Fruit fly (Drosophila melanogaster) whole organism, embryonic: Measurements from ENCODE around the gene CG14270.

Experiments used
- CG10267 ChIP-seq: fragments of 200-800 bp; sonication (Bioruptor generic); optimal IDR thresholded peaks from 2 replicates; lab custom pipeline; 2018; ENCODE audit warnings: missing biosample characterization, mild to moderate bottlenecking, missing genetic modification characterization, moderate library complexity
- CG10321 ChIP-seq: fragments of 200-800 bp; sonication (Bioruptor generic); IDR thresholded peaks from 2 replicates; pipeline ENCODE4 v1.3.6; 2022; ENCODE audit warnings: missing biosample characterization, missing genetic modification characterization
- CG10565 ChIP-seq: fragments of 200-800 bp; sonication (Bioruptor generic); optimal IDR thresholded peaks from 3 replicates; lab custom pipeline; 2016; ENCODE audit warnings: missing biosample characterization, mild to moderate bottlenecking, missing genetic modification characterization
- CG12391 ChIP-seq: fragments of 200-800 bp; sonication (Bioruptor generic); optimal IDR thresholded peaks from 3 replicates; lab custom pipeline; 2018; ENCODE audit warnings: missing biosample characterization, mild to moderate bottlenecking, missing genetic modification characterization, moderate library complexity
- CG14014 ChIP-seq: fragments of 200-800 bp; sonication (Bioruptor generic); IDR thresholded peaks from 2 replicates; pipeline ENCODE4 v1.3.6; 2022; ENCODE audit warnings: missing biosample characterization, missing genetic modification characterization
- CG14710 ChIP-seq: fragments of 200-800 bp; sonication (Bioruptor generic); optimal IDR thresholded peaks from 3 replicates; lab custom pipeline; 2019; ENCODE audit warnings: missing biosample characterization, mild to moderate bottlenecking, missing genetic modification characterization, moderate library complexity
- CG15479 ChIP-seq: fragments of 200-800 bp; sonication (Bioruptor generic); optimal IDR thresholded peaks from 3 replicates; lab custom pipeline; 2019; ENCODE audit warnings: missing biosample characterization, mild to moderate bottlenecking, missing genetic modification characterization, moderate library complexity
- CG16863 ChIP-seq: fragments of 200-800 bp; sonication (Bioruptor generic); optimal IDR thresholded peaks from 3 replicates; lab custom pipeline; 2016; ENCODE audit warnings: missing biosample characterization, missing genetic modification characterization
- CG2129 ChIP-seq: fragments of 200-800 bp; sonication (Bioruptor generic); IDR thresholded peaks from 2 replicates; pipeline ENCODE4 v1.3.6; 2022; ENCODE audit warnings: missing biosample characterization, missing genetic modification characterization; ENCODE audit not compliant: partially characterized antibody
- CG2199 ChIP-seq: fragments of 200-800 bp; sonication (Bioruptor generic); IDR thresholded peaks from 3 replicates; pipeline ENCODE4 v1.3.6; 2022; ENCODE audit warnings: missing biosample characterization, missing genetic modification characterization
- CG30403 ChIP-seq: fragments of 200-800 bp; sonication (Bioruptor generic); optimal IDR thresholded peaks from 3 replicates; lab custom pipeline; 2016; ENCODE audit warnings: missing biosample characterization, missing genetic modification characterization
- CG31388 ChIP-seq: fragments of 200-800 bp; sonication (Bioruptor generic); optimal IDR thresholded peaks from 2 replicates; lab custom pipeline; 2016; ENCODE audit warnings: missing biosample characterization, missing genetic modification characterization
- CG3407 ChIP-seq: fragments of 200-800 bp; sonication (Bioruptor generic); optimal IDR thresholded peaks from 2 replicates; lab custom pipeline; 2018; ENCODE audit warnings: missing biosample characterization, mild to moderate bottlenecking, missing genetic modification characterization
- CG4282 ChIP-seq: fragments of 200-800 bp; sonication (Bioruptor generic); optimal IDR thresholded peaks from 2 replicates; lab custom pipeline; 2016; ENCODE audit warnings: missing biosample characterization, missing genetic modification characterization
- CG43689 ChIP-seq: fragments of 200-800 bp; sonication (Bioruptor generic); IDR thresholded peaks from 2 replicates; pipeline ENCODE4 v1.3.6; 2022; ENCODE audit warnings: missing biosample characterization, missing genetic modification characterization
- CG4424 ChIP-seq: fragments of 200-800 bp; sonication (Bioruptor generic); optimal IDR thresholded peaks from 3 replicates; lab custom pipeline; 2016; ENCODE audit warnings: missing biosample characterization, missing genetic modification characterization
- CG8290 ChIP-seq, 3 experiments: fragments of 200-800 bp; sonication (Bioruptor generic); optimal IDR thresholded peaks; 2 replicates each; lab custom pipeline; 2016 to 2019; ENCODE audit warnings: missing biosample characterization in 3 of 3, missing genetic modification characterization in 3 of 3, mild to moderate bottlenecking in 2 of 3, moderate library complexity in 1 of 3
- CG8924 ChIP-seq: fragments of 200-800 bp; optimal IDR thresholded peaks from 3 replicates; lab custom pipeline; 2019; ENCODE audit warnings: missing biosample characterization, mild to moderate bottlenecking, missing genetic modification characterization, moderate library complexity
- CG9215 ChIP-seq: fragments of 200-800 bp; sonication (Bioruptor generic); IDR thresholded peaks from 2 replicates; pipeline ENCODE4 v1.3.6; 2022; ENCODE audit warnings: missing biosample characterization, missing genetic modification characterization
- CG9876 ChIP-seq: fragments of 200-800 bp; sonication (Bioruptor generic); optimal IDR thresholded peaks from 2 replicates; lab custom pipeline; 2016; ENCODE audit warnings: missing biosample characterization, missing genetic modification characterization
- CHES-1-like ChIP-seq: fragments of 200-800 bp; sonication (Bioruptor generic); optimal IDR thresholded peaks from 2 replicates; lab custom pipeline; 2016; ENCODE audit warnings: missing biosample characterization, missing genetic modification characterization
- Chrac-16 ChIP-seq: fragments of 200-800 bp; sonication (Bioruptor generic); optimal IDR thresholded peaks from 3 replicates; lab custom pipeline; 2016; ENCODE audit warnings: missing biosample characterization, missing genetic modification characterization
- Drgx ChIP-seq: fragments of 200-800 bp; sonication (Bioruptor generic); IDR thresholded peaks from 2 replicates; pipeline ENCODE4 v1.3.6; 2022; ENCODE audit warnings: missing biosample characterization, missing genetic modification characterization
- Ets65A ChIP-seq: fragments of 200-800 bp; sonication (Bioruptor generic); peaks from one replicate; lab custom pipeline; 2016; ENCODE audit warnings: missing biosample characterization, missing genetic modification characterization
- HLH3B ChIP-seq: fragments of 200-800 bp; sonication (Bioruptor generic); IDR thresholded peaks from 2 replicates; pipeline ENCODE4 v1.3.6; 2022; ENCODE audit warnings: missing biosample characterization, missing genetic modification characterization
- Lpt ChIP-seq: fragments of >200 bp; optimal IDR thresholded peaks from 2 replicates; lab custom pipeline; 2018; ENCODE audit warnings: missing biosample characterization, missing genetic modification characterization
- Sin3A ChIP-seq: fragments of >200 bp; optimal IDR thresholded peaks from 2 replicates; lab custom pipeline; 2018
- Sry-δ ChIP-seq: fragments of 200-800 bp; sonication (Bioruptor generic); optimal IDR thresholded peaks from 2 replicates; lab custom pipeline; 2016; ENCODE audit warnings: missing biosample characterization, missing genetic modification characterization
- al ChIP-seq: fragments of 200-800 bp; sonication (Bioruptor generic); IDR thresholded peaks from 2 replicates; pipeline ENCODE4 v1.3.6; 2022; ENCODE audit warnings: missing biosample characterization, missing genetic modification characterization
- amos ChIP-seq: fragments of 200-800 bp; sonication (Bioruptor generic); IDR thresholded peaks from 2 replicates; pipeline ENCODE4 v1.3.6; 2022; ENCODE audit warnings: missing biosample characterization, missing genetic modification characterization; ENCODE audit not compliant: partially characterized antibody
- ato ChIP-seq: fragments of 200-800 bp; sonication (Bioruptor generic); IDR thresholded peaks from 2 replicates; pipeline ENCODE4 v1.3.6; 2022; ENCODE audit warnings: missing biosample characterization, missing genetic modification characterization; ENCODE audit not compliant: partially characterized antibody
- dan ChIP-seq: fragments of 200-800 bp; sonication (Bioruptor generic); IDR thresholded peaks from 2 replicates; pipeline ENCODE4 v1.3.6; 2022; ENCODE audit warnings: missing biosample characterization, missing genetic modification characterization
- dati ChIP-seq: fragments of 200-800 bp; sonication (Bioruptor generic); IDR thresholded peaks from 2 replicates; pipeline ENCODE4 v1.3.6; 2022; ENCODE audit warnings: missing biosample characterization, missing genetic modification characterization
- dm ChIP-seq: fragments of 200-800 bp; sonication (Bioruptor generic); optimal IDR thresholded peaks from 3 replicates; lab custom pipeline; 2016; ENCODE audit warnings: missing biosample characterization, missing genetic modification characterization
- dmrt11E ChIP-seq: fragments of 200-800 bp; sonication (Bioruptor generic); optimal IDR thresholded peaks from 3 replicates; lab custom pipeline; 2018; ENCODE audit warnings: missing biosample characterization, mild to moderate bottlenecking, missing genetic modification characterization, moderate library complexity
- fu2 ChIP-seq: fragments of 200-800 bp; sonication (Bioruptor generic); optimal IDR thresholded peaks from 2 replicates; lab custom pipeline; 2016; ENCODE audit warnings: missing biosample characterization, missing genetic modification characterization
- gce ChIP-seq: fragments of 200-800 bp; sonication (Bioruptor generic); IDR thresholded peaks from 3 replicates; pipeline ENCODE4 v1.3.6; 2022; ENCODE audit warnings: missing biosample characterization, missing genetic modification characterization
- gcm2 ChIP-seq: fragments of 200-800 bp; sonication (Bioruptor generic); optimal IDR thresholded peaks from 2 replicates; lab custom pipeline; 2016; ENCODE audit warnings: missing biosample characterization, missing genetic modification characterization
- gem ChIP-seq: fragments of 200-800 bp; sonication (Bioruptor generic); optimal IDR thresholded peaks from 2 replicates; lab custom pipeline; 2019; ENCODE audit warnings: missing biosample characterization, mild to moderate bottlenecking, missing genetic modification characterization, moderate library complexity
- grau ChIP-seq: fragments of 200-800 bp; optimal IDR thresholded peaks from 3 replicates; lab custom pipeline; 2019; ENCODE audit warnings: missing biosample characterization, mild to moderate bottlenecking, missing genetic modification characterization, moderate library complexity
- grn ChIP-seq: fragments of 200-800 bp; sonication (Bioruptor generic); optimal IDR thresholded peaks from 3 replicates; lab custom pipeline; 2017; ENCODE audit warnings: missing biosample characterization, missing genetic modification characterization
- jigr1 ChIP-seq: fragments of 200-800 bp; sonication (Bioruptor generic); IDR thresholded peaks from 3 replicates; pipeline ENCODE4 v1.3.6; 2022; ENCODE audit warnings: missing biosample characterization, missing genetic modification characterization
- kah ChIP-seq: fragments of 200-800 bp; sonication (Bioruptor generic); optimal IDR thresholded peaks from 2 replicates; lab custom pipeline; 2018; ENCODE audit warnings: missing biosample characterization, mild to moderate bottlenecking, missing genetic modification characterization
- knrl ChIP-seq: fragments of 200-800 bp; sonication (Bioruptor generic); IDR thresholded peaks from 3 replicates; pipeline ENCODE4 v1.3.6; 2022; ENCODE audit warnings: missing biosample characterization, missing genetic modification characterization; ENCODE audit not compliant: partially characterized antibody
- lab ChIP-seq: fragments of 200-800 bp; sonication (Bioruptor generic); optimal IDR thresholded peaks from 3 replicates; lab custom pipeline; 2017; ENCODE audit warnings: missing biosample characterization, missing genetic modification characterization, mild to moderate bottlenecking, moderate library complexity, missing genetic modification reagents
- lilli ChIP-seq: fragments of 200-800 bp; sonication (Bioruptor generic); optimal IDR thresholded peaks from 3 replicates; lab custom pipeline; 2016; ENCODE audit warnings: missing biosample characterization, missing genetic modification characterization
- phol ChIP-seq: fragments of 200-800 bp; sonication (Bioruptor generic); optimal IDR thresholded peaks from 3 replicates; lab custom pipeline; 2018; ENCODE audit warnings: missing biosample characterization, mild to moderate bottlenecking, missing genetic modification characterization, moderate library complexity
- stc ChIP-seq: fragments of 200-800 bp; sonication (Bioruptor generic); IDR thresholded peaks from 2 replicates; pipeline ENCODE4 v1.3.6; 2022; ENCODE audit warnings: missing biosample characterization, missing genetic modification characterization
- ttk ChIP-seq: fragments of 200-800 bp; sonication (Bioruptor generic); IDR thresholded peaks from 2 replicates; pipeline ENCODE4 v2.1.2; 2022; ENCODE audit warnings: missing biosample characterization, missing genetic modification characterization
- unc-4 ChIP-seq: fragments of 200-800 bp; sonication (Bioruptor generic); IDR thresholded peaks from 2 replicates; pipeline ENCODE4 v1.3.6; 2022; ENCODE audit warnings: missing biosample characterization, missing genetic modification characterization; ENCODE audit not compliant: partially characterized antibody
- vnd ChIP-seq: fragments of 200-800 bp; sonication (Bioruptor generic); IDR thresholded peaks from 3 replicates; pipeline ENCODE4 v1.3.6; 2022; ENCODE audit warnings: missing biosample characterization, missing genetic modification characterization; ENCODE audit not compliant: partially characterized antibody

CG14270 gene

dm6 chrX:3485304-3485703 lies at the start of gene CG14270, which contains the start of gene CG10803:
Gene CG14270, minus strand, starts transcription at chrX:3485378.
Gene CG10803, plus strand, starts transcription at chrX:3485650.
- no peak for TF ChIP-seq Chrac-16 (GFP tag; lab: Kevin White, UChicago)
- peak; percentile 52 for TF ChIP-seq CG10267 (tag; lab: Kevin White, UChicago)
- peak; percentile 88 for TF ChIP-seq knrl (GFP tag; lab: Robert Waterston, UW)
- TF ChIP-seq CG2129 (GFP tag; lab: Robert Waterston, UW), result peak; percentile 49
- peak; percentile 13 for TF ChIP-seq dm (GFP tag; lab: Kevin White, UChicago)
- peak; percentile 71 for TF ChIP-seq Sry-δ (GFP tag; lab: Kevin White, UChicago)
- TF ChIP-seq gce (GFP tag; lab: Robert Waterston, UW), result 0 out of 3 replicates have a peak, but pooled peaks have one; percentile 17
- TF ChIP-seq CG43689 (GFP tag; lab: Robert Waterston, UW), result no peak
- TF ChIP-seq gem (tag; lab: Kevin White, UChicago), result no peak
- TF ChIP-seq stc (GFP tag; lab: Robert Waterston, UW), result no peak
- no peak for TF ChIP-seq CG14014 (GFP tag; lab: Robert Waterston, UW)
- no peak for TF ChIP-seq CG2199 (GFP tag; lab: Robert Waterston, UW)
- no peak for TF ChIP-seq CG8924
- no peak for TF ChIP-seq jigr1
- no peak for TF ChIP-seq CG10321
- 0 out of 2 replicates have a peak, but pooled peaks have one; percentile 17 for TF ChIP-seq ato (GFP tag; lab: Robert Waterston, UW)
- no peak for TF ChIP-seq dati (GFP tag; lab: Robert Waterston, UW)
- TF ChIP-seq grau (tag; lab: Kevin White, UChicago), result peak; percentile 23
- TF ChIP-seq dmrt11E (tag; lab: Kevin White, UChicago), result peak; percentile 14
- peak; percentile 82 for TF ChIP-seq Sin3A (lab: Kevin White, UChicago)
- peak; percentile 85 for TF ChIP-seq unc-4 (GFP tag; lab: Robert Waterston, UW)
- no peak for TF ChIP-seq Lpt (GFP tag; lab: Kevin White, UChicago)
- peak; percentile 71; the same call in 1 of the 2 replicates for TF ChIP-seq amos (GFP tag; lab: Robert Waterston, UW)
- peak; percentile 38 for TF ChIP-seq CG8290 (GFP tag; optimal IDR thresholded peaks at IDR 0.05; lab: Kevin White, UChicago)
- no peak for TF ChIP-seq CG8290 (tag; optimal IDR thresholded peaks at IDR 0.05; lab: Kevin White, UChicago)
- no peak for TF ChIP-seq dan (GFP tag; lab: Robert Waterston, UW)
- TF ChIP-seq lilli (GFP tag; lab: Kevin White, UChicago), result peak; percentile 44
- TF ChIP-seq phol (tag; lab: Kevin White, UChicago), result peak; percentile 22
- TF ChIP-seq CHES-1-like (GFP tag; lab: Kevin White, UChicago), result no peak
- TF ChIP-seq CG14710 (tag; lab: Kevin White, UChicago), result peak; percentile 67
- TF ChIP-seq vnd (GFP tag; lab: Robert Waterston, UW), result peak; percentile 85
- TF ChIP-seq Drgx (GFP tag; lab: Robert Waterston, UW), result no peak
- TF ChIP-seq gcm2 (GFP tag; lab: Kevin White, UChicago), result no peak
- TF ChIP-seq CG30403 (GFP tag; lab: Kevin White, UChicago), result peak; percentile 17
- TF ChIP-seq CG3407 (GFP tag; lab: Kevin White, UChicago), result no peak
- TF ChIP-seq CG10565, result no peak
- TF ChIP-seq CG9876 (GFP tag; lab: Kevin White, UChicago), result no peak
- no peak for TF ChIP-seq kah (GFP tag; lab: Kevin White, UChicago)
- TF ChIP-seq CG31388, result no peak
- TF ChIP-seq HLH3B (GFP tag; lab: Robert Waterston, UW), result no peak
- TF ChIP-seq al (GFP tag; lab: Robert Waterston, UW), result 0 out of 2 replicates have a peak, but pooled peaks have one; percentile 19
- TF ChIP-seq ttk (GFP tag; lab: Robert Waterston, UW), result no peak
- TF ChIP-seq Ets65A (GFP tag; lab: Kevin White, UChicago), result peak; percentile 79
- 0 out of 2 replicates have a peak, but pooled peaks have one; percentile 15 for TF ChIP-seq CG9215 (GFP tag; lab: Robert Waterston, UW)
- no peak for TF ChIP-seq CG16863
- peak; percentile 47 for TF ChIP-seq CG12391 (tag; lab: Kevin White, UChicago)
- no peak for TF ChIP-seq CG15479 (GFP tag; lab: Kevin White, UChicago)
- no peak for TF ChIP-seq CG4282
- no peak for TF ChIP-seq CG4424 (GFP tag; lab: Kevin White, UChicago)
- TF ChIP-seq lab (GFP tag; lab: Kevin White, UChicago), result no peak
- TF ChIP-seq grn (GFP tag; lab: Kevin White, UChicago), result no peak
- TF ChIP-seq fu2 (GFP tag; lab: Kevin White, UChicago), result no peak
